Worm (Caenorhabditis elegans): ENCODE results near the gene nhr-111.

Gene nhr-111

ce11 chrV:16124739-16125138 is at the start of gene nhr-111:
TSS of gene nhr-111 (minus strand) at chrV:16124839.
- TF ChIP-seq unc-62 (GFP tag; optimal IDR thresholded peaks at IDR 0.05), result no peak

- no peak for TF ChIP-seq unc-62 (GFP tag; optimal IDR thresholded peaks at IDR 0.05)
Measured at ce11 chrV:16174109-16174508, 49.5 kb upstream of the nhr-111 start.

ce11 chrV:16171721-16172120 is 47.1 kb upstream of the nhr-111 start, which contains the start of gene K05D4.9:
TSS of gene K05D4.9 (minus strand) at chrV:16171821.
- no peak for TF ChIP-seq unc-62 (GFP tag; optimal IDR thresholded peaks at IDR 0.05)

- TF ChIP-seq unc-62 (GFP tag; optimal IDR thresholded peaks at IDR 0.05), result no peak
Measured at ce11 chrV:16169026-16169425, 44.4 kb upstream of the nhr-111 start, which contains the start of gene str-111. TSS of gene str-111 (minus strand) at chrV:16169126.

- no peak for TF ChIP-seq unc-62 (GFP tag; optimal IDR thresholded peaks at IDR 0.05)
Measured at ce11 chrV:16165936-16166335, 41.3 kb upstream of the nhr-111 start, which contains the start of gene str-108. TSS of gene str-108 (plus strand) at chrV:16166236.

- TF ChIP-seq unc-62 (GFP tag; optimal IDR thresholded peaks at IDR 0.05), result no peak
Measured at ce11 chrV:16163719-16164118, 39.1 kb upstream of the nhr-111 start, which contains the start of gene F10A3.12. TSS of gene F10A3.12 (plus strand) at chrV:16164019.

- no peak for TF ChIP-seq unc-62 (GFP tag; optimal IDR thresholded peaks at IDR 0.05)
Measured at ce11 chrV:16162124-16162735, 37.6 kb upstream of the nhr-111 start, which contains the start of the genes str-109 and F10A3.11. TSS of gene str-109 (minus strand) at chrV:16162224. TSS of gene F10A3.11 (plus strand) at chrV:16162685.

ce11 chrV:16160087-16160486 is 35.4 kb upstream of the nhr-111 start:
- no peak for TF ChIP-seq unc-62 (GFP tag; optimal IDR thresholded peaks at IDR 0.05)

ce11 chrV:16159594-16159993 is 35.0 kb upstream of the nhr-111 start, which contains the start of gene F10A3.17:
TSS of gene F10A3.17 (minus strand) at chrV:16159694.
- TF ChIP-seq unc-62 (GFP tag; optimal IDR thresholded peaks at IDR 0.05), result no peak

- TF ChIP-seq unc-62 (GFP tag; optimal IDR thresholded peaks at IDR 0.05), result no peak
Measured at ce11 chrV:16158391-16158790, 33.8 kb upstream of the nhr-111 start, which contains the start of gene str-99. TSS of gene str-99 (minus strand) at chrV:16158491.

ce11 chrV:16155111-16155510 is 30.5 kb upstream of the nhr-111 start, which contains the start of gene str-97:
TSS of gene str-97 (minus strand) at chrV:16155211.
- TF ChIP-seq unc-62 (GFP tag; optimal IDR thresholded peaks at IDR 0.05), result no peak

- no peak for TF ChIP-seq unc-62 (GFP tag; optimal IDR thresholded peaks at IDR 0.05)
Measured at ce11 chrV:16153375-16153774, 28.7 kb upstream of the nhr-111 start, which contains the start of gene str-254. TSS of gene str-254 (minus strand) at chrV:16153475.

ce11 chrV:16148805-16149204 is 24.2 kb upstream of the nhr-111 start, which contains the start of gene F10A3.4:
TSS of gene F10A3.4 (plus strand) at chrV:16149105.
- TF ChIP-seq unc-62 (GFP tag; optimal IDR thresholded peaks at IDR 0.05), result no peak

ce11 chrV:16145009-16145408 is 20.4 kb upstream of the nhr-111 start:
- TF ChIP-seq unc-62 (GFP tag; optimal IDR thresholded peaks at IDR 0.05), result no peak

- TF ChIP-seq unc-62 (GFP tag; optimal IDR thresholded peaks at IDR 0.05), result no peak
Measured at ce11 chrV:16143066-16143581, 18.5 kb upstream of the nhr-111 start, which contains the start of gene fbxa-88. TSS of gene fbxa-88 (minus strand) at chrV:16143116.

- TF ChIP-seq unc-62 (GFP tag; optimal IDR thresholded peaks at IDR 0.05), result no peak
Measured at ce11 chrV:16142371-16142770, 17.7 kb upstream of the nhr-111 start, which contains the start of gene fbxa-18. TSS of gene fbxa-18 (plus strand) at chrV:16142671.

- no peak for TF ChIP-seq unc-62 (GFP tag; optimal IDR thresholded peaks at IDR 0.05)
Measured at ce11 chrV:16141071-16141470, 16.4 kb upstream of the nhr-111 start, which contains the start of gene clc-32. TSS of gene clc-32 (minus strand) at chrV:16141171.

All from whole organism, dauer.